Worm (Caenorhabditis elegans): Measurements from ENCODE around the gene C48B4.9.

Gene C48B4.9

DNA sequence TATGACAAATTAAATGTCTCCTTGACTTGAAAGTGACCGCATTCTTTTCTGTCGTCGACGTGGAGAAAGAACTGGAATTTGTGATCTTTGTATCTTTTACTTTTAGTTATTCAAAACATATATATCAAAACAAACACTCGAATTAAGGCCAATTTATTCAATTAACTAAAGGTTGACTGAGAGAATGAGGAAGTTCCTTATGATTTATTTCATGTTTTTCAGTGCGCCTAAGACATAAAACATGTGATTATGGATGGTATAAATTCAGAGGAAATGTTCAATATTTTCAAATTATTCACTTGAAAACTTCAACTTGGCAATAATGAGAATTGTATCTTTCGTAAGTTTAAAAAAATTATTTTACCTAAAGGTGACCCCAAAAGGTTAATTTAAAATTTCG is 49.6 kb downstream of the C48B4.9 start, which contains the start of gene F55H2.8:
Gene F55H2.8, plus strand, starts transcription at position 301 of the 400 bp plus-strand sequence.
- no peak for TF ChIP-seq lsy-2 (tag; optimal IDR thresholded peaks at IDR 0.05)
- no peak for TF ChIP-seq nhr-77 (tag; optimal IDR thresholded peaks at IDR 0.05)
- TF ChIP-seq Y55F3AM.14 (GFP tag; optimal IDR thresholded peaks at IDR 0.05): no peak
- no peak for TF ChIP-seq aly-2 (tag; optimal IDR thresholded peaks at IDR 0.05)
- TF ChIP-seq unc-55 (GFP tag; optimal IDR thresholded peaks at IDR 0.05): no peak
- TF ChIP-seq C34F6.9 (tag; optimal IDR thresholded peaks at IDR 0.05): no peak
- TF ChIP-seq ztf-1 (GFP tag; conservative IDR thresholded peaks at IDR 0.05): no peak

DNA sequence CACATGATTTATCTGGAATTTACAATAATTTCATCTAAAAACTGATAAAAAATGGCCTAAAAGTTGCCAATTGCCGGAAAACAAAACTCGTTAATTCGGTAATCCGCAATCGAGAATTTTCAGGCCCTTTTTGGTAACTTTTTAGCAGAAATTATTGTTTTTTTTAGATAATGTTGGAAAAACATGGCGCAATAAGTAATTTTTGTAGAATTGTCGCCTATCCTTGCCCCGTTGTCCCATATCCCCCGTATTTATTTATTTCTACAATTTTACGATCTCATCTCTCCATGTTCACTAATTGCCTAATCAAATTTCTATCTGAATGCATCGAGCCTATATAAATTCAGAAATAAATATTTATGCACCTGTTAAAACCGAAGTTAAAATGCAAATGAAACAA is 50.1 kb downstream of the C48B4.9 start:
- no peak for TF ChIP-seq mbf-1 (tag; optimal IDR thresholded peaks at IDR 0.05)
- TF ChIP-seq nhr-21 (tag; optimal IDR thresholded peaks at IDR 0.05): no peak
- TF ChIP-seq mdl-1 (tag; optimal IDR thresholded peaks at IDR 0.05): no peak
- no peak for TF ChIP-seq peb-1 (tag; optimal IDR thresholded peaks at IDR 0.05)
- TF ChIP-seq ztf-11 (tag; optimal IDR thresholded peaks at IDR 0.05): no peak
- TF ChIP-seq mab-5 (tag; optimal IDR thresholded peaks at IDR 0.05): no peak
- TF ChIP-seq ama-1 (optimal IDR thresholded peaks at IDR 0.05): no peak
- no peak for TF ChIP-seq ceh-82 (tag; optimal IDR thresholded peaks at IDR 0.05)
- TF ChIP-seq lin-13 (GFP tag; optimal IDR thresholded peaks at IDR 0.05): no peak
- no peak for TF ChIP-seq crh-2 (tag; optimal IDR thresholded peaks at IDR 0.05)
- TF ChIP-seq ZK546.5 (tag; optimal IDR thresholded peaks at IDR 0.05): no peak
- TF ChIP-seq nhr-11 (tag; optimal IDR thresholded peaks at IDR 0.05): no peak
- no peak for TF ChIP-seq nhr-237 (tag; optimal IDR thresholded peaks at IDR 0.05)
- no peak for TF ChIP-seq C34F6.9 (tag; optimal IDR thresholded peaks at IDR 0.05)
